Worm (Caenorhabditis elegans): ENCODE results near the gene F45D3.2.

DNA sequence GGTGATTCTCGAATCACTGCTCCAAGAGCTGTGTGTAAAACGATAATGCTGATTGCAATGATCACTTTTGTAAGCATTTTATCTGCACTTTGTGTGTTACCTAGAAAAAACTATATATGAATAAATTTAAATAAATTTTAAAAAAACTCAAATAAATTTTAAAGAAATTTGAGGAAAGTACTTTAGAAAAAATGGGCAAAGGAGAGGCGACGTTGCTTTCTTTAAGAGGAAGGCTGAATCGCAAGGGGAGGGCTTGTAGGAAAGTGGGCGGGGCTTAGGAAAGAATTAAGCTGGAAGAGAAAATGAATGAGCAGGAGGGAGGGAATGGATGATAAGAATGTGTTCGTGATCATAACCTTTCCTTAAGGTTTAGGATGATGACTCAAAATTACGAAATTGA lies 27.0 kb downstream of the F45D3.2 start, which contains the start of gene E02A10.4:
- TF ChIP-seq lin-13 (GFP tag; optimal IDR thresholded peaks at IDR 0.05) (no peak), mbf-1 (tag; optimal IDR thresholded peaks at IDR 0.05) (no peak), nhr-77 (tag; optimal IDR thresholded peaks at IDR 0.05) (no peak), unc-62 (GFP tag; optimal IDR thresholded peaks at IDR 0.05) (no peak), snpc-4 (tag; optimal IDR thresholded peaks at IDR 0.05) (no peak)

Data from whole organism, L2 larva.